Fruit fly (Drosophila melanogaster) whole organism, wandering third instar larva: ENCODE data around the gene CG2839.

Experiments
- Abd-B ChIP-seq: fragments of >200 bp; optimal IDR thresholded peaks from 2 replicates; lab custom pipeline; 2017; ENCODE audit warnings: missing biosample characterization, missing genetic modification characterization
- CG32264 ChIP-seq: fragments of 200-800 bp; sonication (Bioruptor generic); optimal IDR thresholded peaks from 2 replicates; lab custom pipeline; 2016; ENCODE audit warnings: missing biosample characterization, missing genetic modification characterization
- Hr78 ChIP-seq: fragments of >200 bp; optimal IDR thresholded peaks from 2 replicates; lab custom pipeline; 2017; ENCODE audit warnings: missing biosample characterization, missing genetic modification characterization
- Rel ChIP-seq, 2 experiments: fragments of 200-800 bp; sonication (Bioruptor generic) in 1 of 2; optimal IDR thresholded peaks; 2 replicates in 1 of 2; 3 replicates in 1 of 2; lab custom pipeline; 2016 to 2019; ENCODE audit warnings: mild to moderate bottlenecking in 2 of 2, missing biosample characterization in 2 of 2, missing genetic modification characterization in 2 of 2, moderate library complexity in 1 of 2
- fru ChIP-seq: fragments of 200-800 bp; sonication (Bioruptor generic); optimal IDR thresholded peaks from 3 replicates; lab custom pipeline; 2016; ENCODE audit warnings: missing biosample characterization, mild to moderate bottlenecking, missing genetic modification characterization
- h ChIP-seq: fragments of 200-800 bp; sonication (Bioruptor generic); optimal IDR thresholded peaks from 3 replicates; lab custom pipeline; 2016; ENCODE audit warnings: missing biosample characterization, mild to moderate bottlenecking, missing genetic modification characterization
- pan ChIP-seq: fragments of >200 bp; optimal IDR thresholded peaks from 2 replicates; lab custom pipeline; 2017
- psq ChIP-seq: fragments of 200-800 bp; sonication (Bioruptor generic); optimal IDR thresholded peaks from 3 replicates; lab custom pipeline; 2017; ENCODE audit warnings: missing biosample characterization, mild to moderate bottlenecking, missing genetic modification characterization, moderate library complexity
- sage ChIP-seq: fragments of 200-800 bp; sonication (Bioruptor generic); optimal IDR thresholded peaks from 2 replicates; lab custom pipeline; 2016; ENCODE audit warnings: missing biosample characterization, mild to moderate bottlenecking, missing genetic modification characterization
- tai ChIP-seq: sonication (Bioruptor generic); optimal IDR thresholded peaks from 2 replicates; lab custom pipeline; 2016; ENCODE audit warnings: missing biosample characterization, missing genetic modification characterization
- usp ChIP-seq: fragments of >200 bp; optimal IDR thresholded peaks from 2 replicates; lab custom pipeline; 2017; ENCODE audit warnings: missing biosample characterization, missing genetic modification characterization

DNA sequence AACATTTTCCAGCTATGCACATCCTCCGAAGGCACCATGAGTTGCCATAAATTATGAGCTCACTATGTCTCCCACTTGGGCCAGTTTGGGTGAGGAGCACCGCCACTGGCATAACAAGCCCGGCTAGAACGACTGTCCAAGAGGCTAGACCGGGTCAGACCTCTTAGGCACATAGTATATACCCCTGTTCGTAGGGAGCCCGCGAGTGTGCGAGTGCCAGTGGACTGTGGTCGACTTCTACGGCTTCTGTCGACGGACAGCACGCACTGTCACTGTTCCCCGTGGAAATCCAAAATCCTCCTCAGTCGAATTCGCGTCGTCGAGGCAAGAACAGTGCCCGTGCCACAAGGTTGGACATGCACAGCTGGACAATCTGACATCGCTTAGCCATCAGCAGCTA lies 48.3 kb upstream of the CG2839 start, which contains the start of gene Pph13:
- TF ChIP-seq Rel (GFP tag; optimal IDR thresholded peaks at IDR 0.05; lab: Kevin White, UChicago) = no peak
- TF ChIP-seq Rel (tag; optimal IDR thresholded peaks at IDR 0.05; lab: Kevin White, UChicago) = no peak
- TF ChIP-seq psq (GFP tag; lab: Kevin White, UChicago) = no peak
- TF ChIP-seq sage (GFP tag; lab: Kevin White, UChicago) = no peak
- no peak for TF ChIP-seq fru (GFP tag; lab: Kevin White, UChicago)
- no peak for TF ChIP-seq CG32264 (GFP tag; lab: Kevin White, UChicago)
- TF ChIP-seq h (GFP tag; lab: Kevin White, UChicago) = no peak
- TF ChIP-seq Abd-B (GFP tag; lab: Kevin White, UChicago) = no peak
- TF ChIP-seq usp (GFP tag; lab: Kevin White, UChicago) = no peak
- TF ChIP-seq Hr78 (GFP tag; lab: Kevin White, UChicago) = no peak
- TF ChIP-seq pan (lab: Kevin White, UChicago) = no peak
- TF ChIP-seq tai = no peak
